Fruit fly (Drosophila melanogaster) whole organism, wandering third instar larva: Measurements from ENCODE around the gene Gr9a.

Experiments used
- Abd-B ChIP-seq: fragments of >200 bp; optimal IDR thresholded peaks from 2 replicates; lab custom pipeline; 2017; ENCODE audit warnings: missing biosample characterization, missing genetic modification characterization
- CG32264 ChIP-seq: fragments of 200-800 bp; sonication (Bioruptor generic); optimal IDR thresholded peaks from 2 replicates; lab custom pipeline; 2016; ENCODE audit warnings: missing biosample characterization, missing genetic modification characterization
- CG9705 ChIP-seq: fragments of 200-800 bp; sonication (Bioruptor generic); optimal IDR thresholded peaks from 2 replicates; lab custom pipeline; 2018; ENCODE audit warnings: missing biosample characterization, mild to moderate bottlenecking, missing genetic modification characterization
- Dfd ChIP-seq: fragments of >200 bp; optimal IDR thresholded peaks from 2 replicates; lab custom pipeline; 2017; ENCODE audit warnings: missing biosample characterization, missing genetic modification characterization
- Dif ChIP-seq: fragments of 200-275, 200-300 bp; sonication (Bioruptor generic); optimal IDR thresholded peaks from 2 replicates; lab custom pipeline; 2018; ENCODE audit warnings: missing biosample characterization, missing genetic modification characterization; ENCODE audit not compliant: partially characterized antibody
- GATAd ChIP-seq: sonication (Bioruptor generic); optimal IDR thresholded peaks from 2 replicates; lab custom pipeline; 2016; ENCODE audit warnings: missing biosample characterization, missing genetic modification characterization
- HLH106 ChIP-seq: fragments of 200-800 bp; optimal IDR thresholded peaks from 3 replicates; lab custom pipeline; 2019; ENCODE audit warnings: missing biosample characterization, mild to moderate bottlenecking, missing genetic modification characterization, moderate library complexity
- Hnf4 ChIP-seq: fragments of 200-800 bp; sonication (Bioruptor generic); optimal IDR thresholded peaks from 2 replicates; lab custom pipeline; 2016; ENCODE audit warnings: missing biosample characterization, mild to moderate bottlenecking, missing genetic modification characterization
- Hr78 ChIP-seq: fragments of >200 bp; optimal IDR thresholded peaks from 2 replicates; lab custom pipeline; 2017; ENCODE audit warnings: missing biosample characterization, missing genetic modification characterization
- Mio ChIP-seq: sonication (Bioruptor generic); optimal IDR thresholded peaks from 2 replicates; lab custom pipeline; 2016; ENCODE audit warnings: missing biosample characterization, missing genetic modification characterization
- Myc ChIP-seq: fragments of >200 bp; optimal IDR thresholded peaks from 2 replicates; lab custom pipeline; 2017
- N ChIP-seq: fragments of >200 bp; optimal IDR thresholded peaks from 2 replicates; lab custom pipeline; 2018; ENCODE audit warnings: missing biosample characterization, missing external identifiers, missing genetic modification characterization
- Rel ChIP-seq, 2 experiments: fragments of 200-800 bp; sonication (Bioruptor generic) in 1 of 2; optimal IDR thresholded peaks; 2 replicates in 1 of 2; 3 replicates in 1 of 2; lab custom pipeline; 2016 to 2019; ENCODE audit warnings: mild to moderate bottlenecking in 2 of 2, missing biosample characterization in 2 of 2, missing genetic modification characterization in 2 of 2, moderate library complexity in 1 of 2
- Sp1 ChIP-seq: fragments of 200-800 bp; sonication (Bioruptor generic); optimal IDR thresholded peaks from 3 replicates; lab custom pipeline; 2019; ENCODE audit warnings: missing biosample characterization, mild to moderate bottlenecking, missing genetic modification characterization, moderate library complexity
- Vsx2 ChIP-seq: fragments of 200-300, 225-300 bp; sonication (Bioruptor generic); optimal IDR thresholded peaks from 2 replicates; lab custom pipeline; 2018; ENCODE audit warnings: missing biosample characterization, missing genetic modification characterization; ENCODE audit not compliant: partially characterized antibody
- brk ChIP-seq: fragments of 200-800 bp; sonication (Bioruptor generic); optimal IDR thresholded peaks from 2 replicates; lab custom pipeline; 2016; ENCODE audit warnings: missing biosample characterization, mild to moderate bottlenecking, missing genetic modification characterization
- dl ChIP-seq, 2 experiments: fragments of 175-275, 200-275 bp in 1 of 2; fragments of 200-275 bp in 1 of 2; sonication (Bioruptor generic); optimal IDR thresholded peaks; lab custom pipeline; 2018; ENCODE audit warnings: mild to moderate bottlenecking in 2 of 2, missing biosample characterization in 2 of 2, missing genetic modification characterization in 2 of 2, moderate library complexity in 2 of 2; ENCODE audit not compliant: partially characterized antibody in 2 of 2, insufficient read depth in 1 of 2
- dmrt93B ChIP-seq: fragments of 200-800 bp; sonication (Bioruptor generic); optimal IDR thresholded peaks from 2 replicates; lab custom pipeline; 2018; ENCODE audit warnings: missing biosample characterization, mild to moderate bottlenecking, missing genetic modification characterization
- dsf ChIP-seq: sonication (Bioruptor generic); optimal IDR thresholded peaks from 2 replicates; lab custom pipeline; 2016; ENCODE audit warnings: missing biosample characterization, missing genetic modification characterization, borderline replicate concordance
- ey ChIP-seq: fragments of 200-800 bp; sonication (Bioruptor generic); optimal IDR thresholded peaks from 2 replicates; lab custom pipeline; 2016; ENCODE audit warnings: missing biosample characterization, missing genetic modification characterization
- foxo ChIP-seq, 2 experiments: fragments of 200-800 bp; sonication (Bioruptor generic); optimal IDR thresholded peaks; 2 replicates in 1 of 2; 3 replicates in 1 of 2; lab custom pipeline; 2016 to 2017; ENCODE audit warnings: missing biosample characterization in 2 of 2, missing genetic modification characterization in 2 of 2
- fru ChIP-seq: fragments of 200-800 bp; sonication (Bioruptor generic); optimal IDR thresholded peaks from 3 replicates; lab custom pipeline; 2016; ENCODE audit warnings: missing biosample characterization, mild to moderate bottlenecking, missing genetic modification characterization
- h ChIP-seq: fragments of 200-800 bp; sonication (Bioruptor generic); optimal IDR thresholded peaks from 3 replicates; lab custom pipeline; 2016; ENCODE audit warnings: missing biosample characterization, mild to moderate bottlenecking, missing genetic modification characterization
- psq ChIP-seq: fragments of 200-800 bp; sonication (Bioruptor generic); optimal IDR thresholded peaks from 3 replicates; lab custom pipeline; 2017; ENCODE audit warnings: missing biosample characterization, mild to moderate bottlenecking, missing genetic modification characterization, moderate library complexity
- rgr ChIP-seq: fragments of 200-800 bp; sonication (Bioruptor generic); optimal IDR thresholded peaks from 3 replicates; lab custom pipeline; 2016; ENCODE audit warnings: missing biosample characterization, mild to moderate bottlenecking, missing genetic modification characterization
- sage ChIP-seq: fragments of 200-800 bp; sonication (Bioruptor generic); optimal IDR thresholded peaks from 2 replicates; lab custom pipeline; 2016; ENCODE audit warnings: missing biosample characterization, mild to moderate bottlenecking, missing genetic modification characterization
- sv ChIP-seq: fragments of 200-800 bp; sonication (Bioruptor generic); optimal IDR thresholded peaks from 3 replicates; lab custom pipeline; 2016; ENCODE audit warnings: missing biosample characterization, missing genetic modification characterization
- usp ChIP-seq: fragments of >200 bp; optimal IDR thresholded peaks from 2 replicates; lab custom pipeline; 2017; ENCODE audit warnings: missing biosample characterization, missing genetic modification characterization
- woc ChIP-seq: sonication (Bioruptor generic); optimal IDR thresholded peaks from 2 replicates; lab custom pipeline; 2016; ENCODE audit warnings: missing biosample characterization, mild to moderate bottlenecking, missing genetic modification characterization

Gr9a gene

dm6 chrX:10105701-10106307, 44.4 kb downstream of the Gr9a start:
- TF ChIP-seq rgr (GFP tag; lab: Kevin White, UChicago) (peak; percentile 10), fru (GFP tag; lab: Kevin White, UChicago) (peak; percentile 20), ey (peak; percentile 15), psq (GFP tag; lab: Kevin White, UChicago) (peak; percentile 43), dsf (GFP tag; lab: Kevin White, UChicago) (no peak), dmrt93B (GFP tag; lab: Kevin White, UChicago) (no peak), HLH106 (peak; percentile 16), Rel (GFP tag; optimal IDR thresholded peaks at IDR 0.05; lab: Kevin White, UChicago) (no peak), Rel (tag; optimal IDR thresholded peaks at IDR 0.05; lab: Kevin White, UChicago) (no peak), sage (no peak), usp (GFP tag; lab: Kevin White, UChicago) (no peak), Mio (GFP tag; lab: Kevin White, UChicago) (no peak), h (peak; percentile 30), Vsx2 (GFP tag; lab: Kevin White, UChicago) (no peak), woc (no peak), Hr78 (GFP tag; lab: Kevin White, UChicago) (no peak), foxo (GFP tag; optimal IDR thresholded peaks at IDR 0.05; lab: Kevin White, UChicago) (peak in 1 of 2 experiments; percentile 8)

- TF ChIP-seq HLH106, result no peak
- no peak for TF ChIP-seq ey
- no peak for TF ChIP-seq N
- TF ChIP-seq Mio (GFP tag; lab: Kevin White, UChicago), result no peak
- no peak for TF ChIP-seq woc
- TF ChIP-seq Hnf4 (GFP tag; lab: Kevin White, UChicago), result no peak
- TF ChIP-seq Dif (GFP tag; lab: Kevin White, UChicago), result no peak
- no peak for TF ChIP-seq dl (GFP tag; optimal IDR thresholded peaks at IDR 0.05; lab: Kevin White, UChicago; ENCODE audit: insufficient read depth in 1 of 2, partially characterized antibody in 2 of 2)
- no peak for TF ChIP-seq brk (GFP tag; lab: Kevin White, UChicago)
- TF ChIP-seq Rel (GFP tag; optimal IDR thresholded peaks at IDR 0.05; lab: Kevin White, UChicago), result no peak
- no peak for TF ChIP-seq Rel (tag; optimal IDR thresholded peaks at IDR 0.05; lab: Kevin White, UChicago)
- TF ChIP-seq Abd-B (GFP tag; lab: Kevin White, UChicago), result no peak
- no peak for TF ChIP-seq fru (GFP tag; lab: Kevin White, UChicago)
- no peak for TF ChIP-seq sage
- no peak for TF ChIP-seq CG9705 (GFP tag; lab: Kevin White, UChicago)
- no peak for TF ChIP-seq Sp1 (GFP tag; lab: Kevin White, UChicago)
- TF ChIP-seq sv, result no peak
- TF ChIP-seq dsf (GFP tag; lab: Kevin White, UChicago), result no peak
- TF ChIP-seq h, result no peak
Measured at dm6 chrX:10106562-10107147, 45.2 kb downstream of the Gr9a start.

dm6 chrX:10108286-10108685, 46.9 kb downstream of the Gr9a start:
- TF ChIP-seq GATAd (GFP tag; lab: Kevin White, UChicago), result no peak

dm6 chrX:10110898-10111297, 49.5 kb downstream of the Gr9a start:
- TF ChIP-seq N (no peak), HLH106 (no peak), usp (GFP tag; lab: Kevin White, UChicago) (no peak), Hnf4 (GFP tag; lab: Kevin White, UChicago) (no peak), CG9705 (GFP tag; lab: Kevin White, UChicago) (no peak), Myc (lab: Kevin White, UChicago) (no peak), brk (GFP tag; lab: Kevin White, UChicago) (no peak), dl (GFP tag; optimal IDR thresholded peaks at IDR 0.05; lab: Kevin White, UChicago; ENCODE audit: insufficient read depth in 1 of 2, partially characterized antibody in 2 of 2) (no peak), Dfd (no peak), dmrt93B (GFP tag; lab: Kevin White, UChicago) (no peak), h (no peak), Rel (GFP tag; optimal IDR thresholded peaks at IDR 0.05; lab: Kevin White, UChicago) (no peak), Rel (tag; optimal IDR thresholded peaks at IDR 0.05; lab: Kevin White, UChicago) (no peak), Abd-B (GFP tag; lab: Kevin White, UChicago) (no peak), CG32264 (GFP tag; lab: Kevin White, UChicago) (no peak), GATAd (GFP tag; lab: Kevin White, UChicago) (no peak)
